Fruit fly (Drosophila melanogaster) S2 (cell line): ENCODE measurements around the gene bcd.

Source experiments
- CG8478 ChIP-seq: fragments of >200 bp; optimal IDR thresholded peaks from 2 replicates; lab custom pipeline; 2018
- CTCF ChIP-seq, 2 experiments: fragments of >200 bp; optimal IDR thresholded peaks; 2 replicates each; lab custom pipeline; 2018

DNA sequence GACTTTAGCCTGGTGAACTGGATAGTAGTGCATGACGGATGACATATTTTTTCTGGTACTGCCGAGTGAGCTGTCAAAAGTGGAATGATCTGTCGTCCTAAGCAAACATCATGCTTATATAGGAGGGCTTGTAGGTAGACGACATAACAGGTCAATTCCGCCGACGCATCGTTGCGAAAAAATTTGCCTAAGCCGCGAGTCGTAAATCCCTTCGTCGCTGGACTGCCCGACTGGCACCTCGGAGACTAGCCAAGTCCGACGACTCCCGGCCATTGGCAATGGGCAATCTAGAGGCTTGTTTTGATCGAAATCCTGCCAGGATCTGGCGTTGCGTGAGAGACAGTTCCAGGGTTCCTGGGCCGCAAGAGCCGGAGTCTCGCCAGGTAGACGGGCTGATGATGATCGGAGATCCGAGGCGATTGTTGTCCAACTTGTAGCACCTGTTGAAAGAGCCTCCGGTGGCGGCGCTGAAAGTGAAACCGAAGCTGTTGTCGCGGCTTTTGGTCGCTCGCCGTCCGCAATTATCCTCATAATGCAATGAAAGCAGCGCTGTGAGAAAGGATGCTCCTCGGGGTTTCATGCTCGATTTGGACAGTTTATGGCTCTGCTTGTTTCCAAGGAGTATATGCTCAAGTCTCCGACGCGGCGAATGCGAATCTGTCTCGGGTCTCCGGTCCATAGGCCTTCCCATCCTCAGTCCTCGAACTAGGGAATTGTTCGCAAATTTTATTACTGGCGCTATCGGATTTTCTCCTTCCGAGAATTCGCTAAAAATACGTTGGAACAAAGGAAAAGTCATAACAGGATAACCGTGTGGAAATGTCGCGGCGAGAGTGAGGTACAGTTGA is 4.9 kb downstream of the bcd start, which contains the start of gene zen:
- TF ChIP-seq CG8478 (lab: Kevin White, UChicago) (no peak), CTCF (optimal IDR thresholded peaks at IDR 0.05; lab: Kevin White, UChicago) (no peak)
